Worm (Caenorhabditis elegans) whole organism, L4 larva: ENCODE data around the gene T21C12.8.
A peak's percentile ranks its signal among the peaks of the same experiment; 100 is the strongest.

ENCODE experiments used
- R02D3.7 ChIP-seq: fragments of 150-350 bp; sonication (generic microtip); optimal IDR thresholded peaks from 3 replicates; lab custom pipeline; 2014; ENCODE audit warnings: missing biosample characterization, missing genetic modification characterization
- T26A8.4 ChIP-seq: fragments of 200-800 bp; sonication (Bioruptor generic); IDR thresholded peaks from 2 replicates; pipeline ENCODE4 v1.3.6; 2022; ENCODE audit warnings: missing genetic modification characterization, missing compliant biosample characterization
- Y105C5A.15 ChIP-seq: fragments of 200-800 bp; sonication (Bioruptor generic); IDR thresholded peaks from 2 replicates; pipeline ENCODE4 v1.3.6; 2022; ENCODE audit warnings: missing genetic modification characterization, missing compliant biosample characterization
- Y5F2A.4 ChIP-seq: fragments of 200-800 bp; sonication (Bioruptor generic); optimal IDR thresholded peaks from 2 replicates; lab custom pipeline; 2018; ENCODE audit warnings: mild to moderate bottlenecking, missing genetic modification characterization, missing compliant biosample characterization
- Y75B8A.6 ChIP-seq: fragments of 200-800 bp; sonication (Bioruptor generic); IDR thresholded peaks from 2 replicates; pipeline ENCODE4 v1.3.6; 2022; ENCODE audit warnings: missing genetic modification reagents, missing genetic modification characterization, missing compliant biosample characterization
- ZK337.2 ChIP-seq: fragments of 200-800 bp; sonication (Bioruptor generic); IDR thresholded peaks from 2 replicates; pipeline ENCODE4 v1.3.6; 2022; ENCODE audit warnings: missing genetic modification reagents, missing genetic modification characterization, missing compliant biosample characterization
- aha-1 ChIP-seq: fragments of 150-350 bp; peaks from one replicate; lab custom pipeline; 2014; ENCODE audit warnings: missing biosample characterization, missing genetic modification characterization
- ama-1 ChIP-seq: fragments of 150-350 bp; optimal IDR thresholded peaks from 2 replicates; lab custom pipeline; 2014; ENCODE audit warnings: inconsistent platforms, mixed read lengths
- arid-1 ChIP-seq: fragments of 200-800 bp; sonication (Bioruptor generic); conservative IDR thresholded peaks from 2 replicates; pipeline ENCODE4 v1.3.6; 2022; ENCODE audit warnings: missing genetic modification reagents, missing genetic modification characterization, missing compliant biosample characterization
- ceh-44 ChIP-seq: fragments of 200-800 bp; sonication (Bioruptor generic); IDR thresholded peaks from 2 replicates; pipeline ENCODE4 v1.3.6; 2022; ENCODE audit warnings: missing genetic modification reagents, missing genetic modification characterization, missing compliant biosample characterization
- ceh-62 ChIP-seq: sonication (generic microtip); optimal IDR thresholded peaks from 2 replicates; lab custom pipeline; 2017; ENCODE audit warnings: missing biosample characterization, missing genetic modification characterization
- ceh-82 ChIP-seq: sonication (generic microtip); optimal IDR thresholded peaks from 2 replicates; lab custom pipeline; 2017; ENCODE audit warnings: missing biosample characterization, missing genetic modification characterization
- ctbp-1 ChIP-seq: fragments of 200-800 bp; sonication (Bioruptor generic); IDR thresholded peaks from 2 replicates; pipeline ENCODE4 v1.3.6; 2022; ENCODE audit warnings: missing genetic modification reagents, missing genetic modification characterization, missing compliant biosample characterization
- daf-16 ChIP-seq, 3 experiments: sonication (generic microtip); optimal IDR thresholded peaks; 2 replicates each; lab custom pipeline; 2016 to 2017; ENCODE audit warnings: missing genetic modification characterization in 3 of 3, missing genetic modification reagents in 3 of 3, mild to moderate bottlenecking in 2 of 3, missing compliant biosample characterization in 2 of 3, missing biosample characterization in 1 of 3, moderate library complexity in 1 of 3
- duxl-1 ChIP-seq: sonication (generic microtip); optimal IDR thresholded peaks from 2 replicates; lab custom pipeline; 2016; ENCODE audit warnings: mild to moderate bottlenecking, missing genetic modification characterization, moderate library complexity, missing compliant biosample characterization; ENCODE audit not compliant: poor library complexity
- egl-43 ChIP-seq: fragments of 200-800 bp; sonication (Bioruptor generic); IDR thresholded peaks from 2 replicates; pipeline ENCODE4 v1.3.6; 2022; ENCODE audit warnings: missing genetic modification reagents, missing genetic modification characterization, missing compliant biosample characterization
- hif-1 ChIP-seq, 2 experiments: sonication (generic microtip); optimal IDR thresholded peaks; 2 replicates each; lab custom pipeline; 2016 to 2017; ENCODE audit warnings: missing compliant biosample characterization in 2 of 2, missing genetic modification characterization in 2 of 2, missing genetic modification reagents in 2 of 2, missing genotype in 2 of 2, mild to moderate bottlenecking in 1 of 2
- hlh-11 ChIP-seq: fragments of 200-800 bp; sonication (Bioruptor generic); optimal IDR thresholded peaks from 2 replicates; lab custom pipeline; 2018; ENCODE audit warnings: mild to moderate bottlenecking, missing genetic modification characterization, missing compliant biosample characterization
- hlh-30 ChIP-seq: sonication (generic microtip); optimal IDR thresholded peaks from 2 replicates; lab custom pipeline; 2017; ENCODE audit warnings: antibody characterized with exemption, mild to moderate bottlenecking, missing genetic modification characterization, missing compliant biosample characterization; ENCODE audit not compliant: insufficient read depth
- lin-1 ChIP-seq: fragments of 200-800 bp; sonication (Bioruptor generic); IDR thresholded peaks from 2 replicates; pipeline ENCODE4 v1.3.6; 2022; ENCODE audit warnings: missing genetic modification reagents, missing genetic modification characterization, missing compliant biosample characterization
- lin-29 ChIP-seq: fragments of 200-800 bp; sonication (Bioruptor generic); IDR thresholded peaks from 2 replicates; pipeline ENCODE4 v1.3.6; 2022; ENCODE audit warnings: missing genetic modification reagents, missing genetic modification characterization, missing compliant biosample characterization
- lin-38 ChIP-seq: fragments of 200-800 bp; sonication (Bioruptor generic); IDR thresholded peaks from 2 replicates; pipeline ENCODE4 v1.3.6; 2022; ENCODE audit warnings: missing genetic modification reagents, missing genetic modification characterization, missing compliant biosample characterization
- mdt-29 ChIP-seq: fragments of 200-800 bp; sonication (Bioruptor generic); IDR thresholded peaks from 2 replicates; pipeline ENCODE4 v1.3.6; 2022; ENCODE audit warnings: missing genetic modification reagents, missing genetic modification characterization, missing compliant biosample characterization
- mxl-3 ChIP-seq: fragments of 200-800 bp; sonication (Bioruptor generic); optimal IDR thresholded peaks from 2 replicates; lab custom pipeline; 2018; ENCODE audit warnings: mild to moderate bottlenecking, missing genetic modification characterization, missing compliant biosample characterization
- nhr-102 ChIP-seq: sonication (generic microtip); optimal IDR thresholded peaks from 2 replicates; lab custom pipeline; 2016; ENCODE audit warnings: mild to moderate bottlenecking, missing genetic modification characterization, moderate library complexity, missing compliant biosample characterization
- nhr-111 ChIP-seq: fragments of 200-800 bp; sonication (Bioruptor generic); optimal IDR thresholded peaks from 2 replicates; lab custom pipeline; 2018; ENCODE audit warnings: mild to moderate bottlenecking, missing genetic modification characterization, missing compliant biosample characterization
- nhr-28 ChIP-seq: fragments of 150-350 bp; optimal IDR thresholded peaks from 2 replicates; lab custom pipeline; 2014; ENCODE audit warnings: missing biosample characterization, missing genetic modification characterization
- nhr-42 ChIP-seq: fragments of 200-800 bp; sonication (Bioruptor generic); IDR thresholded peaks from 2 replicates; pipeline ENCODE4 v1.3.6; 2022; ENCODE audit warnings: missing genetic modification characterization, missing compliant biosample characterization
- nhr-77 ChIP-seq: fragments of 150-350 bp; optimal IDR thresholded peaks from 2 replicates; lab custom pipeline; 2014; ENCODE audit warnings: missing biosample characterization, missing genetic modification characterization
- pqm-1 ChIP-seq: sonication (generic microtip); optimal IDR thresholded peaks from 2 replicates; lab custom pipeline; 2017; ENCODE audit warnings: missing biosample characterization, missing genetic modification characterization
- snpc-1.2 ChIP-seq: fragments of 200-800 bp; sonication (Bioruptor generic); IDR thresholded peaks from 2 replicates; pipeline ENCODE4 v1.3.6; 2022; ENCODE audit warnings: missing genetic modification reagents, missing genetic modification characterization, missing compliant biosample characterization
- spr-1 ChIP-seq: sonication (generic microtip); optimal IDR thresholded peaks from 2 replicates; lab custom pipeline; 2016; ENCODE audit warnings: mild to moderate bottlenecking, missing genetic modification characterization, missing compliant biosample characterization
- tag-97 ChIP-seq: fragments of 200-800 bp; sonication (Bioruptor generic); IDR thresholded peaks from 2 replicates; pipeline ENCODE4 v1.3.6; 2022; ENCODE audit warnings: missing genetic modification characterization, missing compliant biosample characterization
- zag-1 ChIP-seq: fragments of 150-350 bp; optimal IDR thresholded peaks from 2 replicates; lab custom pipeline; 2014; ENCODE audit warnings: missing biosample characterization, missing genetic modification characterization
- zfp-3 ChIP-seq: fragments of 200-800 bp; sonication (Bioruptor generic); conservative IDR thresholded peaks from 2 replicates; pipeline ENCODE4 v1.3.6; 2022; ENCODE audit warnings: missing genetic modification reagents, missing genetic modification characterization, missing compliant biosample characterization
- ztf-11 ChIP-seq: fragments of 150-350 bp; optimal IDR thresholded peaks from 2 replicates; lab custom pipeline; 2014; ENCODE audit warnings: missing biosample characterization, missing genetic modification characterization
- ztf-7 ChIP-seq: fragments of 150-350 bp; optimal IDR thresholded peaks from 2 replicates; lab custom pipeline; 2014; ENCODE audit warnings: missing biosample characterization, missing genetic modification characterization

The T21C12.8 gene

ce11 chrIII:10537558-10537957, 15.3 kb downstream of the T21C12.8 start:
- TF ChIP-seq ctbp-1 (GFP tag; lab: Robert Waterston, UW) (0 out of 2 replicates have a peak, but pooled peaks have one; percentile 18), Y75B8A.6 (GFP tag; lab: Robert Waterston, UW) (0 out of 2 replicates have a peak, but pooled peaks have one; percentile 61), egl-43 (0 out of 2 replicates have a peak, but pooled peaks have one; percentile 34), arid-1 (GFP tag; lab: Robert Waterston, UW) (0 out of 2 replicates have a peak, but pooled peaks have one; percentile 24), R02D3.7 (tag; lab: Kevin White, UChicago) (no peak), hlh-30 (tag; lab: Kevin White, UChicago) (peak; percentile 38), pqm-1 (no peak), mdt-29 (GFP tag; lab: Robert Waterston, UW) (no peak), daf-16 (GFP tag; optimal IDR thresholded peaks at IDR 0.05; lab: Kevin White, UChicago) (no peak), daf-16 (tag; optimal IDR thresholded peaks at IDR 0.05; lab: Kevin White, UChicago) (peak; percentile 29), ZK337.2 (GFP tag; lab: Robert Waterston, UW) (no peak), duxl-1 (tag; lab: Kevin White, UChicago) (peak; percentile 14), nhr-42 (GFP tag; lab: Robert Waterston, UW) (peak; percentile 46; the same call in 1 of the 2 replicates), nhr-28 (tag; lab: Kevin White, UChicago) (peak; percentile 2), hif-1 (tag; optimal IDR thresholded peaks at IDR 0.05; lab: Kevin White, UChicago) (peak in 1 of 2 experiments; percentile 18), ceh-62 (tag; lab: Kevin White, UChicago) (no peak), mxl-3 (GFP tag; lab: Kevin White, UChicago) (peak; percentile 32), nhr-102 (tag; lab: Kevin White, UChicago) (peak; percentile 14), spr-1 (tag; lab: Kevin White, UChicago) (peak; percentile 39), hlh-11 (tag; lab: Kevin White, UChicago) (peak; percentile 38), zfp-3 (GFP tag; lab: Robert Waterston, UW) (0 out of 2 replicates have a peak, but pooled peaks have one; percentile 52), lin-38 (GFP tag; lab: Robert Waterston, UW) (0 out of 2 replicates have a peak, but pooled peaks have one; percentile 36)

DNA sequence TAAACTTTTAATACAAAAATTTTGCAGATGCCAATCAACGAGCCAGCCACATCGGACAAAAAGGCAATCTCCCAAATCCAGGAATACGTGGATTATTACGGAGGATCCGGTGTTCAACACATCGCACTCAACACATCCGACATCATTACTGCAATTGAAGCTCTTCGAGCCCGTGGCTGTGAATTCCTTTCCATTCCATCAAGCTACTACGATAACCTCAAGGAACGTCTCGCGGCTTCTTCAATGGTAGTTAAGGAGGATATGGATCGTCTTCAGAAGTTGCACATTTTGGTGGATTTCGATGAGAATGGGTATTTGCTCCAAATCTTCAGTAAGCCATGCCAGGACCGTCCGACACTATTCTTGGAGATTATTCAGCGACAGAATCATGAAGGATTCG, 15.8 kb downstream of the T21C12.8 start:
- TF ChIP-seq lin-29 (GFP tag; lab: Robert Waterston, UW) (no peak), ztf-7 (tag; lab: Kevin White, UChicago) (no peak), snpc-1.2 (GFP tag; lab: Robert Waterston, UW) (no peak), lin-1 (GFP tag; lab: Robert Waterston, UW) (no peak), ceh-82 (tag; lab: Kevin White, UChicago) (no peak), nhr-111 (GFP tag; lab: Kevin White, UChicago) (peak; percentile 9), nhr-77 (tag; lab: Kevin White, UChicago) (no peak), Y5F2A.4 (GFP tag; lab: Kevin White, UChicago) (no peak), duxl-1 (tag; lab: Kevin White, UChicago) (no peak), Y105C5A.15 (GFP tag; lab: Robert Waterston, UW) (no peak), hlh-30 (tag; lab: Kevin White, UChicago) (no peak), T26A8.4 (GFP tag; lab: Robert Waterston, UW) (0 out of 2 replicates have a peak, but pooled peaks have one; percentile 20), ceh-62 (tag; lab: Kevin White, UChicago) (no peak), zfp-3 (GFP tag; lab: Robert Waterston, UW) (no peak), ama-1 (lab: Kevin White, UChicago) (peak; percentile 67), ceh-44 (GFP tag; lab: Robert Waterston, UW) (no peak), aha-1 (tag; lab: Kevin White, UChicago) (peak; percentile 75), tag-97 (no peak), ztf-11 (no peak), zag-1 (tag; lab: Kevin White, UChicago) (no peak)
